Fruit fly (Drosophila melanogaster): Measurements from ENCODE around the gene CG7900.

- TF ChIP-seq CG8478 (optimal IDR thresholded peaks at IDR 0.05) = no peak
- TF ChIP-seq psq (optimal IDR thresholded peaks at IDR 0.05) = no peak
- no peak for TF ChIP-seq EcR (GFP tag; optimal IDR thresholded peaks at IDR 0.05)
Measured at dm6 chr3R:8146892-8147384, 53.0 kb downstream of the CG7900 start.

Data from whole organism.